Fruit fly (Drosophila melanogaster) whole organism, embryonic: ENCODE data around the gene CG6023.

Experiments used
- ATbp ChIP-seq: fragments of 200-800 bp; sonication (Bioruptor generic); optimal IDR thresholded peaks from 2 replicates; lab custom pipeline; 2017; ENCODE audit warnings: missing biosample characterization, mild to moderate bottlenecking, missing genetic modification characterization, missing genetic modification reagents
- Antp ChIP-seq: fragments of 200-800 bp; sonication (Bioruptor generic); optimal IDR thresholded peaks from 3 replicates; lab custom pipeline; 2016; ENCODE audit warnings: missing biosample characterization, missing genetic modification characterization
- Awh ChIP-seq: fragments of 200-800 bp; sonication (Bioruptor generic); IDR thresholded peaks from 2 replicates; pipeline ENCODE4, ENCODE4 v1.3.6; 2022; ENCODE audit warnings: missing biosample characterization, missing genetic modification characterization
- CG1024 ChIP-seq: fragments of 200-800 bp; sonication (Bioruptor generic); IDR thresholded peaks from 2 replicates; pipeline ENCODE4 v1.3.6; 2022; ENCODE audit warnings: missing biosample characterization, missing genetic modification characterization
- CG10274 ChIP-seq: fragments of 200-800 bp; sonication (Bioruptor generic); optimal IDR thresholded peaks from 3 replicates; lab custom pipeline; 2017; ENCODE audit warnings: missing biosample characterization, mild to moderate bottlenecking, missing genetic modification characterization
- CG11247 ChIP-seq: fragments of 200-800 bp; sonication (Bioruptor generic); IDR thresholded peaks from 2 replicates; pipeline ENCODE4 v1.3.6; 2022; ENCODE audit warnings: missing biosample characterization, missing genetic modification characterization
- CG13123 ChIP-seq: fragments of 200-800 bp; sonication (Bioruptor generic); optimal IDR thresholded peaks from 2 replicates; lab custom pipeline; 2016; ENCODE audit warnings: missing biosample characterization, missing genetic modification characterization
- CG13624 ChIP-seq: fragments of 200-800 bp; sonication (Bioruptor generic); optimal IDR thresholded peaks from 2 replicates; lab custom pipeline; 2016; ENCODE audit warnings: missing biosample characterization, missing genetic modification characterization
- CG14014 ChIP-seq: fragments of 200-800 bp; sonication (Bioruptor generic); IDR thresholded peaks from 2 replicates; pipeline ENCODE4 v1.3.6; 2022; ENCODE audit warnings: missing biosample characterization, missing genetic modification characterization
- CG15479 ChIP-seq: fragments of 200-800 bp; sonication (Bioruptor generic); optimal IDR thresholded peaks from 3 replicates; lab custom pipeline; 2019; ENCODE audit warnings: missing biosample characterization, mild to moderate bottlenecking, missing genetic modification characterization, moderate library complexity
- CG17186 ChIP-seq: fragments of 200-800 bp; sonication (Bioruptor generic); optimal IDR thresholded peaks from 3 replicates; lab custom pipeline; 2017; ENCODE audit warnings: missing biosample characterization, missing genetic modification reagents, missing genetic modification characterization
- CG17359 ChIP-seq: fragments of 200-800 bp; sonication (Bioruptor generic); optimal IDR thresholded peaks from 3 replicates; lab custom pipeline; 2018; ENCODE audit warnings: missing biosample characterization, mild to moderate bottlenecking, missing genetic modification characterization, moderate library complexity
- CG18619 ChIP-seq: fragments of 200-800 bp; sonication (Bioruptor generic); optimal IDR thresholded peaks from 3 replicates; lab custom pipeline; 2017; ENCODE audit warnings: missing biosample characterization, mild to moderate bottlenecking, missing genetic modification characterization
- CG2202 ChIP-seq: fragments of 200-800 bp; sonication (Bioruptor generic); optimal IDR thresholded peaks from 2 replicates; lab custom pipeline; 2018; ENCODE audit warnings: missing biosample characterization, mild to moderate bottlenecking, missing genetic modification characterization
- CG2678 ChIP-seq: fragments of 200-800 bp; sonication (Bioruptor generic); optimal IDR thresholded peaks from 3 replicates; lab custom pipeline; 2019; ENCODE audit warnings: missing biosample characterization, mild to moderate bottlenecking, missing genetic modification characterization, moderate library complexity
- CG31365 ChIP-seq: fragments of 200-800 bp; sonication (Bioruptor generic); optimal IDR thresholded peaks from 2 replicates; lab custom pipeline; 2018; ENCODE audit warnings: missing biosample characterization, mild to moderate bottlenecking, missing genetic modification characterization
- CG3163 ChIP-seq: fragments of 200-800 bp; sonication (Bioruptor generic); optimal IDR thresholded peaks from 3 replicates; lab custom pipeline; 2016; ENCODE audit warnings: missing biosample characterization, missing genetic modification characterization
- CG33213 ChIP-seq: fragments of 200-800 bp; sonication (Bioruptor generic); optimal IDR thresholded peaks from 3 replicates; lab custom pipeline; 2016; ENCODE audit warnings: missing biosample characterization, missing genetic modification characterization
- CG4360 ChIP-seq: fragments of 200-800 bp; sonication (Bioruptor generic); IDR thresholded peaks from 2 replicates; pipeline ENCODE4 v1.3.6; 2022; ENCODE audit warnings: missing biosample characterization, missing genetic modification characterization
- CG5180 ChIP-seq: fragments of 200-800 bp; sonication (Bioruptor generic); optimal IDR thresholded peaks from 3 replicates; lab custom pipeline; 2017; ENCODE audit warnings: missing biosample characterization, missing genetic modification characterization, mild to moderate bottlenecking, moderate library complexity, missing genetic modification reagents
- CG6175 ChIP-seq: fragments of 200-800 bp; sonication (Bioruptor generic); IDR thresholded peaks from 3 replicates; pipeline ENCODE4 v1.3.6; 2022; ENCODE audit warnings: missing biosample characterization, missing genetic modification characterization
- CG6765 ChIP-seq: fragments of 200-800 bp; sonication (Bioruptor generic); optimal IDR thresholded peaks from 3 replicates; lab custom pipeline; 2017; ENCODE audit warnings: missing biosample characterization, mild to moderate bottlenecking, missing genetic modification characterization
- CG8765 ChIP-seq: fragments of 200-800 bp; sonication (Bioruptor generic); IDR thresholded peaks from 2 replicates; pipeline ENCODE4 v1.3.6; 2022; ENCODE audit warnings: missing biosample characterization, missing genetic modification characterization
- CG9727 ChIP-seq: fragments of 200-800 bp; sonication (Bioruptor generic); optimal IDR thresholded peaks from 3 replicates; lab custom pipeline; 2017; ENCODE audit warnings: missing biosample characterization, mild to moderate bottlenecking, missing genetic modification characterization
- CG9817 ChIP-seq: fragments of 200-800 bp; sonication (Bioruptor generic); optimal IDR thresholded peaks from 2 replicates; lab custom pipeline; 2018; ENCODE audit warnings: missing biosample characterization, mild to moderate bottlenecking, missing genetic modification characterization, moderate library complexity
- CHES-1-like ChIP-seq: fragments of 200-800 bp; sonication (Bioruptor generic); optimal IDR thresholded peaks from 2 replicates; lab custom pipeline; 2016; ENCODE audit warnings: missing biosample characterization, missing genetic modification characterization
- Chrac-16 ChIP-seq: fragments of 200-800 bp; sonication (Bioruptor generic); optimal IDR thresholded peaks from 3 replicates; lab custom pipeline; 2016; ENCODE audit warnings: missing biosample characterization, missing genetic modification characterization
- Fer1 ChIP-seq: fragments of 200-800 bp; sonication (Bioruptor generic); optimal IDR thresholded peaks from 2 replicates; lab custom pipeline; 2017; ENCODE audit warnings: missing biosample characterization, mild to moderate bottlenecking, missing genetic modification characterization
- GATAe ChIP-seq: fragments of 200-800 bp; sonication (Bioruptor generic); conservative IDR thresholded peaks from 2 replicates; pipeline ENCODE4 v1.3.6; 2022; ENCODE audit warnings: missing biosample characterization, missing genetic modification characterization
- H15 ChIP-seq: fragments of 200-800 bp; sonication (Bioruptor generic); IDR thresholded peaks from 3 replicates; pipeline ENCODE4 v1.3.6; 2022; ENCODE audit warnings: missing biosample characterization, missing genetic modification characterization
- Hr51 ChIP-seq, 2 experiments: fragments of 200-800 bp; sonication (Bioruptor generic); optimal IDR thresholded peaks; 2 replicates in 1 of 2; 3 replicates in 1 of 2; lab custom pipeline; 2016 to 2018; ENCODE audit warnings: missing biosample characterization in 2 of 2, missing genetic modification characterization in 2 of 2, mild to moderate bottlenecking in 1 of 2, moderate library complexity in 1 of 2
- Mad ChIP-seq: fragments of 200-800 bp; sonication (Bioruptor generic); optimal IDR thresholded peaks from 2 replicates; lab custom pipeline; 2016; ENCODE audit warnings: missing biosample characterization, missing genetic modification characterization
- NC2β ChIP-seq: fragments of 200-800 bp; sonication (Bioruptor generic); optimal IDR thresholded peaks from 2 replicates; lab custom pipeline; 2016; ENCODE audit warnings: missing biosample characterization, missing genetic modification characterization
- Nf-YC ChIP-seq: fragments of 200-800 bp; optimal IDR thresholded peaks from 3 replicates; lab custom pipeline; 2019; ENCODE audit warnings: missing biosample characterization, mild to moderate bottlenecking, missing genetic modification characterization, moderate library complexity
- Scr ChIP-seq: fragments of 200-800 bp; sonication (Bioruptor generic); IDR thresholded peaks from 2 replicates; pipeline ENCODE4 v1.3.6; 2022; ENCODE audit warnings: missing biosample characterization, missing genetic modification characterization; ENCODE audit not compliant: partially characterized antibody
- Taf1 ChIP-seq: fragments of 200-800 bp; sonication (Bioruptor generic); IDR thresholded peaks from 2 replicates; pipeline ENCODE4 v1.3.6; 2022; ENCODE audit warnings: missing biosample characterization, missing genetic modification characterization
- chn ChIP-seq: fragments of 200-800 bp; sonication (Bioruptor generic); optimal IDR thresholded peaks from 2 replicates; lab custom pipeline; 2016; ENCODE audit warnings: missing biosample characterization, missing genetic modification characterization
- crc ChIP-seq: fragments of 200-800 bp; sonication (Bioruptor generic); optimal IDR thresholded peaks from 2 replicates; lab custom pipeline; 2016; ENCODE audit warnings: missing biosample characterization, missing genetic modification characterization
- fd64A ChIP-seq: fragments of 200-800 bp; sonication (Bioruptor generic); optimal IDR thresholded peaks from 3 replicates; lab custom pipeline; 2018; ENCODE audit warnings: missing biosample characterization, mild to moderate bottlenecking, missing genetic modification characterization
- fd96Cb ChIP-seq: fragments of 200-800 bp; sonication (Bioruptor generic); optimal IDR thresholded peaks from 2 replicates; lab custom pipeline; 2018; ENCODE audit warnings: missing biosample characterization, mild to moderate bottlenecking, missing genetic modification characterization, moderate library complexity
- grn ChIP-seq: fragments of 200-800 bp; sonication (Bioruptor generic); optimal IDR thresholded peaks from 3 replicates; lab custom pipeline; 2017; ENCODE audit warnings: missing biosample characterization, missing genetic modification characterization
- gsb ChIP-seq: fragments of 200-800 bp; sonication (Bioruptor generic); IDR thresholded peaks from 2 replicates; pipeline ENCODE4 v1.3.6; 2022; ENCODE audit warnings: missing biosample characterization, missing genetic modification characterization
- ham ChIP-seq: fragments of 200-800 bp; sonication (Bioruptor generic); IDR thresholded peaks from 2 replicates; pipeline ENCODE4 v1.3.6; 2022; ENCODE audit warnings: missing biosample characterization, missing genetic modification characterization
- her ChIP-seq: fragments of 200-800 bp; sonication (Bioruptor generic); optimal IDR thresholded peaks from 2 replicates; lab custom pipeline; 2016; ENCODE audit warnings: missing biosample characterization, missing genetic modification characterization
- hth ChIP-seq: fragments of >200 bp; optimal IDR thresholded peaks from 2 replicates; lab custom pipeline; 2017; ENCODE audit warnings: inconsistent platforms
- nerfin-1 ChIP-seq: fragments of 200-800 bp; sonication (Bioruptor generic); optimal IDR thresholded peaks from 3 replicates; lab custom pipeline; 2019; ENCODE audit warnings: missing biosample characterization, mild to moderate bottlenecking, missing genetic modification characterization, moderate library complexity
- oc ChIP-seq: fragments of 200-800 bp; sonication (Bioruptor generic); optimal IDR thresholded peaks from 2 replicates; lab custom pipeline; 2018; ENCODE audit warnings: missing biosample characterization, mild to moderate bottlenecking, missing genetic modification characterization, moderate library complexity
- pita ChIP-seq: fragments of 200-800 bp; sonication (Bioruptor generic); optimal IDR thresholded peaks from 2 replicates; lab custom pipeline; 2017; ENCODE audit warnings: missing biosample characterization, mild to moderate bottlenecking, missing genetic modification characterization
- sd ChIP-seq: fragments of 200-800 bp; sonication (Bioruptor generic); optimal IDR thresholded peaks from 3 replicates; lab custom pipeline; 2018; ENCODE audit warnings: missing biosample characterization, mild to moderate bottlenecking, missing genetic modification characterization, moderate library complexity
- toy ChIP-seq: fragments of 200-800 bp; sonication (Bioruptor generic); IDR thresholded peaks from 2 replicates; pipeline ENCODE4 v1.3.6; 2022; ENCODE audit warnings: missing biosample characterization, missing genetic modification characterization
- trh ChIP-seq: fragments of 200-800 bp; sonication (Bioruptor generic); optimal IDR thresholded peaks from 2 replicates; lab custom pipeline; 2016; ENCODE audit warnings: missing biosample characterization, missing genetic modification characterization
- tup ChIP-seq: fragments of 200-800 bp; sonication (Bioruptor generic); optimal IDR thresholded peaks from 2 replicates; lab custom pipeline; 2016; ENCODE audit warnings: missing biosample characterization, mild to moderate bottlenecking, missing genetic modification characterization, moderate library complexity
- z ChIP-seq: fragments of 200-800 bp; sonication (Bioruptor generic); IDR thresholded peaks from 3 replicates; pipeline ENCODE4 v1.3.6; 2022; ENCODE audit warnings: missing biosample characterization, missing genetic modification characterization

The CG6023 gene

dm6 chrX:18321358-18321757 is 365 bp upstream of the CG6023 start (continued):
- TF ChIP-seq hth (lab: Kevin White, UChicago) (no peak), NC2β (GFP tag; lab: Kevin White, UChicago) (no peak), CG18619 (GFP tag; lab: Kevin White, UChicago) (no peak), crc (GFP tag; lab: Kevin White, UChicago) (no peak), CG6175 (GFP tag; lab: Robert Waterston, UW) (no peak), fd64A (no peak), CG9727 (GFP tag; lab: Kevin White, UChicago) (no peak), fd96Cb (no peak), GATAe (GFP tag; lab: Robert Waterston, UW) (no peak), Taf1 (GFP tag; lab: Robert Waterston, UW) (no peak), CG15479 (GFP tag; lab: Kevin White, UChicago) (no peak), chn (GFP tag; lab: Kevin White, UChicago) (no peak), Fer1 (GFP tag; lab: Kevin White, UChicago) (no peak), CG1024 (GFP tag; lab: Robert Waterston, UW) (no peak), trh (GFP tag; lab: Kevin White, UChicago) (no peak), CG33213 (GFP tag; lab: Kevin White, UChicago) (no peak), oc (tag; lab: Kevin White, UChicago) (no peak), CG14014 (GFP tag; lab: Robert Waterston, UW) (0 out of 2 replicates have a peak, but pooled peaks have one; percentile 7), CG13123 (no peak), Awh (GFP tag; lab: Robert Waterston, UW) (no peak), Mad (GFP tag; lab: Kevin White, UChicago) (no peak), CHES-1-like (GFP tag; lab: Kevin White, UChicago) (no peak), Nf-YC (tag; lab: Kevin White, UChicago) (no peak), CG5180 (GFP tag; lab: Kevin White, UChicago) (no peak), CG2202 (tag; lab: Kevin White, UChicago) (no peak), grn (GFP tag; lab: Kevin White, UChicago) (no peak), ham (GFP tag; lab: Robert Waterston, UW) (no peak), pita (peak; percentile 40), Antp (GFP tag; lab: Kevin White, UChicago) (peak; percentile 8), tup (GFP tag; lab: Kevin White, UChicago) (no peak), CG17186 (no peak), CG31365 (tag; lab: Kevin White, UChicago) (no peak), sd (no peak), CG2678 (tag; lab: Kevin White, UChicago) (no peak), z (GFP tag; lab: Robert Waterston, UW) (no peak), CG9817 (tag; lab: Kevin White, UChicago) (no peak), gsb (no peak), Chrac-16 (GFP tag; lab: Kevin White, UChicago) (no peak), CG6765 (no peak), her (GFP tag; lab: Kevin White, UChicago) (no peak), ATbp (GFP tag; lab: Kevin White, UChicago) (no peak), CG4360 (no peak), H15 (GFP tag; lab: Robert Waterston, UW) (no peak), toy (GFP tag; lab: Robert Waterston, UW) (no peak), CG3163 (GFP tag; lab: Kevin White, UChicago) (no peak), CG17359 (tag; lab: Kevin White, UChicago) (no peak), Scr (GFP tag; lab: Robert Waterston, UW) (no peak), Hr51 (GFP tag; optimal IDR thresholded peaks at IDR 0.05; lab: Kevin White, UChicago) (no peak), nerfin-1 (no peak), CG8765 (no peak), CG10274 (no peak), CG13624 (GFP tag; lab: Kevin White, UChicago) (no peak), CG11247 (GFP tag; lab: Robert Waterston, UW) (no peak)
